Fruit fly (Drosophila melanogaster): ENCODE measurements around the gene Ugt303A1.

Ugt303A1 gene

dm6 chr3R:11216156-11216630 is 40.9 kb downstream of the Ugt303A1 start, which contains the start of the genes RpS25 and CG4820 (continued):
- TF ChIP-seq CG14667 (GFP tag; IDR thresholded peaks at IDR 0.05): peak; percentile 65; the same call in 1 of the 2 replicates
- peak; percentile 90 for TF ChIP-seq CG18764 (GFP tag; optimal IDR thresholded peaks at IDR 0.05)
- peak; percentile 90 for TF ChIP-seq CG34422 (GFP tag; IDR thresholded peaks at IDR 0.05)
- TF ChIP-seq Max (GFP tag; optimal IDR thresholded peaks at IDR 0.05): peak; percentile 94
- TF ChIP-seq CG18011 (GFP tag; optimal IDR thresholded peaks at IDR 0.05): peak; percentile 84
- TF ChIP-seq otp (GFP tag; IDR thresholded peaks at IDR 0.05): peak; percentile 90
- TF ChIP-seq cwo (GFP tag; optimal IDR thresholded peaks at IDR 0.05): peak; percentile 73
- peak; percentile 100 for TF ChIP-seq phol (tag; optimal IDR thresholded peaks at IDR 0.05)
- peak; percentile 74 for TF ChIP-seq CG9932 (GFP tag; IDR thresholded peaks at IDR 0.05)
- TF ChIP-seq Hr39 (optimal IDR thresholded peaks at IDR 0.05): no peak
- TF ChIP-seq ranshi (GFP tag; IDR thresholded peaks at IDR 0.05): peak; percentile 78
- TF ChIP-seq croc (GFP tag; conservative IDR thresholded peaks at IDR 0.05): peak; percentile 77
- TF ChIP-seq CG4820 (GFP tag; optimal IDR thresholded peaks at IDR 0.05): peak; percentile 94
- TF ChIP-seq CG17802 (tag; optimal IDR thresholded peaks at IDR 0.05): peak; percentile 82
- TF ChIP-seq CG4707 (GFP tag; optimal IDR thresholded peaks at IDR 0.05): peak; percentile 89
- TF ChIP-seq ci (GFP tag; IDR thresholded peaks at IDR 0.05): peak; percentile 96
- TF ChIP-seq CG8478 (optimal IDR thresholded peaks at IDR 0.05): no peak
- TF ChIP-seq ssp (GFP tag; IDR thresholded peaks at IDR 0.05): peak; percentile 72
- TF ChIP-seq aop (GFP tag; IDR thresholded peaks at IDR 0.05): 0 out of 2 replicates have a peak, but pooled peaks have one; percentile 15
- peak; percentile 72 for TF ChIP-seq lmd (GFP tag; IDR thresholded peaks at IDR 0.05)
- TF ChIP-seq Nf-YC (tag; optimal IDR thresholded peaks at IDR 0.05): peak; percentile 81
- peak; percentile 65 for TF ChIP-seq CG9215 (GFP tag; IDR thresholded peaks at IDR 0.05)
- TF ChIP-seq sqz (GFP tag; optimal IDR thresholded peaks at IDR 0.05): peak; percentile 91
- TF ChIP-seq CG5180 (GFP tag; optimal IDR thresholded peaks at IDR 0.05): peak; percentile 81
- TF ChIP-seq Doc3 (GFP tag; IDR thresholded peaks at IDR 0.05; ENCODE audit: partially characterized antibody): peak; percentile 86
- TF ChIP-seq emc (GFP tag; optimal IDR thresholded peaks at IDR 0.05): peak; percentile 90
- peak; percentile 91 for TF ChIP-seq PHDP (tag; optimal IDR thresholded peaks at IDR 0.05)
- peak in 1 of 2 experiments; percentile 27 for TF ChIP-seq Hr78 (GFP tag; optimal IDR thresholded peaks at IDR 0.05)
- peak; percentile 97 for TF ChIP-seq CG6765 (GFP tag; optimal IDR thresholded peaks at IDR 0.05)
- peak; percentile 97 for TF ChIP-seq Hmr (GFP tag; optimal IDR thresholded peaks at IDR 0.05)
- peak; percentile 40 to 90 for TF ChIP-seq tll (GFP tag; optimal IDR thresholded peaks at IDR 0.05)
- peak; percentile 78 for TF ChIP-seq E2f1 (GFP tag; IDR thresholded peaks at IDR 0.05)
- TF ChIP-seq ATbp (GFP tag; optimal IDR thresholded peaks at IDR 0.05): peak; percentile 87
- TF ChIP-seq CG10267 (tag; optimal IDR thresholded peaks at IDR 0.05): peak; percentile 89
- TF ChIP-seq CG6791 (GFP tag; IDR thresholded peaks at IDR 0.05; ENCODE audit: partially characterized antibody): peak; percentile 80
- TF ChIP-seq crp (GFP tag; optimal IDR thresholded peaks at IDR 0.05): peak in 1 of 2 experiments; percentile 66
- TF ChIP-seq ac (GFP tag; optimal IDR thresholded peaks at IDR 0.05): peak; percentile 82
- TF ChIP-seq Ada2b (GFP tag; IDR thresholded peaks at IDR 0.05): peak; percentile 66
- no peak for TF ChIP-seq jigr1 (GFP tag; IDR thresholded peaks at IDR 0.05)
- peak; percentile 84 for TF ChIP-seq CG1792 (GFP tag; optimal IDR thresholded peaks at IDR 0.05)
- TF ChIP-seq Taf1 (GFP tag; IDR thresholded peaks at IDR 0.05): peak; percentile 51; the same call in 1 of the 2 replicates
- peak; percentile 62 for TF ChIP-seq Adf1 (GFP tag; IDR thresholded peaks at IDR 0.05)
- peak; percentile 76 for TF ChIP-seq Antp (GFP tag; optimal IDR thresholded peaks at IDR 0.05)
- peak; percentile 55; the same call in 1 of the 2 replicates for TF ChIP-seq ham (GFP tag; IDR thresholded peaks at IDR 0.05)
- peak; percentile 83 for TF ChIP-seq CG30431 (GFP tag; optimal IDR thresholded peaks at IDR 0.05)
- peak; percentile 77 for TF ChIP-seq ERR (GFP tag; optimal IDR thresholded peaks at IDR 0.05)
- peak; percentile 95 for TF ChIP-seq ewg (GFP tag; optimal IDR thresholded peaks at IDR 0.05)
- TF ChIP-seq CG14710 (tag; optimal IDR thresholded peaks at IDR 0.05): peak; percentile 96
- TF ChIP-seq CG32767 (GFP tag; IDR thresholded peaks at IDR 0.05): peak; percentile 66; the same call in 1 of the 2 replicates
- TF ChIP-seq dmrt99B (tag; optimal IDR thresholded peaks at IDR 0.05): peak; percentile 82
